Fruit fly (Drosophila melanogaster): ENCODE measurements around the gene CG31676.
A peak's percentile ranks its signal among the peaks of the same experiment; 100 is the strongest.

Gene CG31676

DNA sequence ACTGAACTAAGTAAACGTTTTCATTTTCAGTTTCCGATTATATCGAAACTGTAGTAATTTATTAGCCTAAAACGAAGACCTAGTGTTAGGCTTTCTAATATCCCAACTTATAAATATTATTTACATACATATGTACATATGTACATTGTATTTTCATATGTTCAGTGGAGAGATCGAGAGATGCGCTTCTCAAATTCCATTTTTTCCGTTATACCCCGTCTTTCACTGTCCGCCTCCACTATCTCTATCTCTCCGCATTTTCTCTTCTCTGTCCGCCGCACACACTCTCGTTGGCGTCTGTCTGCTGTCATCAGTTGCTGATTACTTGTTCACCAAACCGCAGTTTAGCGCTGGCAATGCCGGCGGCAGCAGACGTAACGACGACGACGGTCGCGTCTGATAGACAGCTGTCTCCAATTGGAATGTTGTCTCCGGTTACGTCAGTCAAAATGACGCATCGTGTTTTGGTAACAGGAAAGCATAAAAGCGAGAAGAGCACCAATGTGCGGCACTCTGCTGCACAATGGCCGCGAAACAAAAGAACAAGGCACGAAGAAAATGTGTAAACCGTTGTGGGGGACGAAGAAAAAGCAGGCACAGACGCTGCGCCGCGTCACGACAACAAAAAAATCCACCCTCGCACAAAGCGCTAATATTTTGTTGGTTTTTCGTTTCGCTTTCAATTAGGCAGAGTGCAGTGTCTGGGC lies 17.9 kb upstream of the CG31676 start, which contains the start of gene CG9331 (continued):
- TF ChIP-seq slbo (GFP tag; IDR thresholded peaks at IDR 0.05), result no peak
- no peak for TF ChIP-seq nerfin-1 (tag; optimal IDR thresholded peaks at IDR 0.05)
- no peak for TF ChIP-seq CG11456 (GFP tag; IDR thresholded peaks at IDR 0.05)
- no peak for TF ChIP-seq ATbp (GFP tag; optimal IDR thresholded peaks at IDR 0.05)
- no peak for TF ChIP-seq CHES-1-like (GFP tag; optimal IDR thresholded peaks at IDR 0.05)
- TF ChIP-seq Spps (tag; optimal IDR thresholded peaks at IDR 0.05), result no peak
- peak; percentile 0 for TF ChIP-seq Sox102F (GFP tag; optimal IDR thresholded peaks at IDR 0.05)
- peak; percentile 43 for TF ChIP-seq Scr (GFP tag; IDR thresholded peaks at IDR 0.05; ENCODE audit: partially characterized antibody)
- TF ChIP-seq Taf1 (GFP tag; IDR thresholded peaks at IDR 0.05), result no peak
- no peak for TF ChIP-seq CTCF (GFP tag; optimal IDR thresholded peaks at IDR 0.05)
- no peak for TF ChIP-seq CG6689 (GFP tag; IDR thresholded peaks at IDR 0.05)
- peak; percentile 47 for TF ChIP-seq kay (GFP tag; optimal IDR thresholded peaks at IDR 0.05)
- no peak for TF ChIP-seq jing (GFP tag; optimal IDR thresholded peaks at IDR 0.05)
- TF ChIP-seq unpg (GFP tag; optimal IDR thresholded peaks at IDR 0.05), result no peak
- TF ChIP-seq ap (GFP tag; IDR thresholded peaks at IDR 0.05), result no peak
- TF ChIP-seq Awh (GFP tag; IDR thresholded peaks at IDR 0.05), result no peak
- TF ChIP-seq stc (GFP tag; IDR thresholded peaks at IDR 0.05), result 0 out of 2 replicates have a peak, but pooled peaks have one; percentile 12
- TF ChIP-seq Adf1 (GFP tag; IDR thresholded peaks at IDR 0.05), result peak; percentile 68
- TF ChIP-seq BEAF-32 (GFP tag; optimal IDR thresholded peaks at IDR 0.05), result peak; percentile 25
- no peak for TF ChIP-seq Poxn (GFP tag; IDR thresholded peaks at IDR 0.05)
- no peak for TF ChIP-seq sens-2 (GFP tag; IDR thresholded peaks at IDR 0.05)
- TF ChIP-seq HLH3B (GFP tag; IDR thresholded peaks at IDR 0.05), result no peak
- no peak for TF ChIP-seq ind (GFP tag; optimal IDR thresholded peaks at IDR 0.05)
- TF ChIP-seq Trl (optimal IDR thresholded peaks at IDR 0.05), result peak; percentile 55 to 66
- no peak for TF ChIP-seq Trl (GFP tag; optimal IDR thresholded peaks at IDR 0.05)
- no peak for TF ChIP-seq exex (tag; optimal IDR thresholded peaks at IDR 0.05)
- no peak for TF ChIP-seq CG12299 (tag; optimal IDR thresholded peaks at IDR 0.05)
- no peak for TF ChIP-seq CG10267 (tag; optimal IDR thresholded peaks at IDR 0.05)
- no peak for TF ChIP-seq CG3838 (GFP tag; optimal IDR thresholded peaks at IDR 0.05)
- TF ChIP-seq Kr (GFP tag; optimal IDR thresholded peaks at IDR 0.05), result no peak
- TF ChIP-seq Lpt (GFP tag; optimal IDR thresholded peaks at IDR 0.05), result no peak
- TF ChIP-seq Jarid2 (GFP tag; optimal IDR thresholded peaks at IDR 0.05), result no peak
- TF ChIP-seq CG31388 (GFP tag; optimal IDR thresholded peaks at IDR 0.05), result no peak
- TF ChIP-seq Ssrp (tag; optimal IDR thresholded peaks at IDR 0.05), result no peak
- no peak for TF ChIP-seq CoRest (tag; optimal IDR thresholded peaks at IDR 0.05)
- peak; percentile 59; the same call in 1 of the 2 replicates for TF ChIP-seq ato (GFP tag; IDR thresholded peaks at IDR 0.05; ENCODE audit: partially characterized antibody)
- TF ChIP-seq CG42726 (GFP tag; IDR thresholded peaks at IDR 0.05; ENCODE audit: partially characterized antibody), result no peak
- TF ChIP-seq CG4404 (GFP tag; IDR thresholded peaks at IDR 0.05), result no peak
- no peak for TF ChIP-seq Oaz (GFP tag; IDR thresholded peaks at IDR 0.05)
- TF ChIP-seq HHEX (GFP tag; optimal IDR thresholded peaks at IDR 0.05), result no peak
- no peak for TF ChIP-seq cad (GFP tag; optimal IDR thresholded peaks at IDR 0.05)
- no peak for TF ChIP-seq stwl (tag; optimal IDR thresholded peaks at IDR 0.05)
- TF ChIP-seq cato (GFP tag; optimal IDR thresholded peaks at IDR 0.05; ENCODE audit: borderline replicate concordance), result no peak
- TF ChIP-seq schlank (tag; optimal IDR thresholded peaks at IDR 0.05), result no peak
- no peak for TF ChIP-seq CG1024 (GFP tag; IDR thresholded peaks at IDR 0.05)
- TF ChIP-seq E2f1 (GFP tag; IDR thresholded peaks at IDR 0.05), result no peak
- no peak for TF ChIP-seq bcd (GFP tag; optimal IDR thresholded peaks at IDR 0.05)
- TF ChIP-seq nerfin-2 (GFP tag; IDR thresholded peaks at IDR 0.05; ENCODE audit: partially characterized antibody), result peak; percentile 53; the same call in 1 of the 2 replicates
- no peak for TF ChIP-seq odd (GFP tag; optimal IDR thresholded peaks at IDR 0.05)
- TF ChIP-seq Pdp1 (GFP tag; optimal IDR thresholded peaks at IDR 0.05), result peak in 1 of 2 experiments; percentile 99
- TF ChIP-seq z (GFP tag; IDR thresholded peaks at IDR 0.05), result no peak

Data from whole organism, embryonic.